Worm (Caenorhabditis elegans): Measurements from ENCODE around the gene T28B11.1.

- TF ChIP-seq gmeb-1 (tag; optimal IDR thresholded peaks at IDR 0.05): peak; percentile 34
- TF ChIP-seq lin-13 (GFP tag; optimal IDR thresholded peaks at IDR 0.05): no peak
- TF ChIP-seq F13H6.1 (tag; optimal IDR thresholded peaks at IDR 0.05): peak; percentile 60
- no peak for TF ChIP-seq unc-62 (GFP tag; optimal IDR thresholded peaks at IDR 0.05)
- TF ChIP-seq ztf-11 (tag; optimal IDR thresholded peaks at IDR 0.05): no peak
- TF ChIP-seq crh-2 (tag; optimal IDR thresholded peaks at IDR 0.05): peak; percentile 61
- TF ChIP-seq lsy-2 (tag; optimal IDR thresholded peaks at IDR 0.05): peak in 1 of 2 experiments; percentile 17
Measured at ce11 chrV:10729456-10729904, 2.7 kb downstream of the T28B11.1 start.
